Fruit fly (Drosophila melanogaster) whole organism, adult: ENCODE data around the gene Cyp4d21.

ENCODE experiments used
- CG14711 ChIP-seq: fragments of 200-800 bp; sonication (Bioruptor generic); optimal IDR thresholded peaks from 2 replicates; lab custom pipeline; 2018; ENCODE audit warnings: missing biosample characterization, mild to moderate bottlenecking, missing genetic modification characterization, moderate library complexity
- Clk ChIP-seq: fragments of 200-800 bp; sonication (Bioruptor generic); optimal IDR thresholded peaks from 2 replicates; lab custom pipeline; 2017; ENCODE audit warnings: missing biosample characterization, missing genetic modification characterization
- Mnt ChIP-seq: fragments of 200-800 bp; sonication (Bioruptor generic); optimal IDR thresholded peaks from 2 replicates; lab custom pipeline; 2016; ENCODE audit warnings: missing biosample characterization, mild to moderate bottlenecking, missing genetic modification characterization
- bab1 ChIP-seq: fragments of 200-800 bp; sonication (Bioruptor generic); optimal IDR thresholded peaks from 3 replicates; lab custom pipeline; 2019; ENCODE audit warnings: missing biosample characterization, mild to moderate bottlenecking, missing genetic modification characterization, moderate library complexity
- cnc ChIP-seq, 2 experiments: fragments of >200 bp; optimal IDR thresholded peaks; 2 replicates each; lab custom pipeline; 2017
- kay ChIP-seq: fragments of 200-800 bp; sonication (Bioruptor generic); peaks from one replicate; lab custom pipeline; 2016; ENCODE audit warnings: missing biosample characterization, missing genetic modification characterization, borderline replicate concordance
- tj ChIP-seq: fragments of 200-800 bp; sonication (Bioruptor generic); optimal IDR thresholded peaks from 3 replicates; lab custom pipeline; 2017; ENCODE audit warnings: missing biosample characterization, mild to moderate bottlenecking, missing genetic modification characterization, moderate library complexity
- toe ChIP-seq: fragments of 200-800 bp; sonication (Bioruptor generic); optimal IDR thresholded peaks from 2 replicates; lab custom pipeline; 2016; ENCODE audit warnings: missing biosample characterization, missing genetic modification characterization

DNA sequence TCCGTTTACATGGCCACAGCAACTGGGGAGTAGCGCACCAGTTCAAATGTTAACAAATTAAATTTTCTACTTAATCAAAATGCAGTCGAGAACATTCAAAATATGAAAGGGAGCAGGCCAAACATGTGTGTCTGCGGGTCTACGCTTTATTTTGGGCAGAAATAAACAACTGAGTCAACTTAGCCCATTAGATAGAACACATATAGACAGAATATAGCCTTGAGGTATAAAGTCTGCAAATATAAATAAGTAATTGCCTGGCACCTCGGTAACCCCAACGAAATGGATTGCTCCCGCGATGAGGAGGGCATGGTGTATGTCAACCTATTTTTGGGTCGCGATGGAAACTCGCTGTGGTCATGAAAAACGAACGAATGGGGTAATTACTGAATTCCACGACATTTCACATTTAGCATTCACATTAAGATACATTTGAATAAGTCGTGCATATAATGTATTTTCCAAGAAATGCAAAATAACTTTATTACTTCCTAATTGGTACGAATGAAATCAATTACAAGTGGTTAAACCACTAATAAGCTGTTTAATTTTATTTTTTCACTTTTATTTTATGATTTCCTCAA lies 23.1 kb downstream of the Cyp4d21 start:
- TF ChIP-seq kay (GFP tag; lab: Kevin White, UChicago) (no peak), CG14711 (tag; lab: Kevin White, UChicago) (no peak), Mnt (GFP tag; lab: Kevin White, UChicago) (no peak), tj (no peak), toe (GFP tag; lab: Kevin White, UChicago) (no peak), bab1 (GFP tag; lab: Kevin White, UChicago) (no peak), Clk (GFP tag; lab: Kevin White, UChicago) (no peak), cnc (optimal IDR thresholded peaks at IDR 0.05; lab: Kevin White, UChicago) (no peak)
